Worm (Caenorhabditis elegans) whole organism, L1 larva: ENCODE results near the gene msp-49.

ENCODE experiments used
- aly-2 ChIP-seq: fragments of 150-350 bp; optimal IDR thresholded peaks from 2 replicates; lab custom pipeline; 2014; ENCODE audit warnings: missing biosample characterization, missing genetic modification characterization
- ces-1 ChIP-seq: fragments of 150-350 bp; optimal IDR thresholded peaks from 2 replicates; lab custom pipeline; 2014; ENCODE audit warnings: missing biosample characterization, missing genetic modification reagents, missing genetic modification characterization
- lsy-2 ChIP-seq, 2 experiments: fragments of 150-350 bp; optimal IDR thresholded peaks; 2 replicates each; lab custom pipeline; 2014; ENCODE audit warnings: missing biosample characterization in 2 of 2, missing genetic modification characterization in 2 of 2
- snpc-4 ChIP-seq: fragments of 150-350 bp; optimal IDR thresholded peaks from 2 replicates; lab custom pipeline; 2014; ENCODE audit warnings: missing biosample characterization, missing genetic modification characterization
- sox-4 ChIP-seq: sonication (generic microtip); optimal IDR thresholded peaks from 2 replicates; lab custom pipeline; 2016; ENCODE audit warnings: missing genetic modification characterization, missing compliant biosample characterization

- TF ChIP-seq sox-4 (no peak), ces-1 (GFP tag; lab: Kevin White, UChicago) (no peak), lsy-2 (tag; optimal IDR thresholded peaks at IDR 0.05; lab: Kevin White, UChicago) (no peak), aly-2 (tag; lab: Kevin White, UChicago) (no peak), snpc-4 (tag; lab: Kevin White, UChicago) (no peak)
Observed at ce11 chrII:5172451-5172850, 21.7 kb upstream of the msp-49 start, which contains the start of gene C27D6.1.
